Fruit fly (Drosophila melanogaster): Measurements from ENCODE around the gene Mpp6.

The Mpp6 gene

dm6 chr2L:21163311-21163842, 7.3 kb downstream of the Mpp6 start, which contains the start of gene Noc2 (continued):
- TF ChIP-seq dati (GFP tag; IDR thresholded peaks at IDR 0.05), result no peak
- no peak for TF ChIP-seq CG12219 (GFP tag; optimal IDR thresholded peaks at IDR 0.05)
- no peak for TF ChIP-seq Bgb (GFP tag; IDR thresholded peaks at IDR 0.05; ENCODE audit: partially characterized antibody)
- TF ChIP-seq caup (GFP tag; optimal IDR thresholded peaks at IDR 0.05; ENCODE audit: severe bottlenecking), result no peak
- peak; percentile 27 for TF ChIP-seq CG17802 (tag; optimal IDR thresholded peaks at IDR 0.05)
- TF ChIP-seq Aef1 (GFP tag; IDR thresholded peaks at IDR 0.05), result peak; percentile 50
- TF ChIP-seq Kr (GFP tag; optimal IDR thresholded peaks at IDR 0.05), result no peak
- peak; percentile 6 for TF ChIP-seq CG12769 (tag; optimal IDR thresholded peaks at IDR 0.05)
- peak; percentile 53 for TF ChIP-seq CG6765 (GFP tag; optimal IDR thresholded peaks at IDR 0.05)
- no peak for TF ChIP-seq pb (GFP tag; optimal IDR thresholded peaks at IDR 0.05)
- TF ChIP-seq CG13424 (tag; optimal IDR thresholded peaks at IDR 0.05), result peak; percentile 64
- TF ChIP-seq Ets97D (GFP tag; optimal IDR thresholded peaks at IDR 0.05), result peak; percentile 30
- no peak for TF ChIP-seq sqz (GFP tag; optimal IDR thresholded peaks at IDR 0.05)
- TF ChIP-seq CG3726 (GFP tag; IDR thresholded peaks at IDR 0.05), result no peak
- TF ChIP-seq CG31365 (tag; optimal IDR thresholded peaks at IDR 0.05), result no peak
- TF ChIP-seq run (tag; optimal IDR thresholded peaks at IDR 0.05), result no peak
- peak; percentile 37 for TF ChIP-seq Antp (GFP tag; optimal IDR thresholded peaks at IDR 0.05)
- peak; percentile 8 for TF ChIP-seq CG31388 (GFP tag; optimal IDR thresholded peaks at IDR 0.05)
- TF ChIP-seq phol (tag; optimal IDR thresholded peaks at IDR 0.05), result peak; percentile 66
- TF ChIP-seq tin (GFP tag; optimal IDR thresholded peaks at IDR 0.05), result peak; percentile 50
- no peak for TF ChIP-seq ATbp (GFP tag; optimal IDR thresholded peaks at IDR 0.05)
- TF ChIP-seq p53 (GFP tag; optimal IDR thresholded peaks at IDR 0.05), result no peak
- no peak for TF ChIP-seq HLHmδ (GFP tag; optimal IDR thresholded peaks at IDR 0.05)
- TF ChIP-seq CG7987 (GFP tag; optimal IDR thresholded peaks at IDR 0.05), result no peak
- TF ChIP-seq CG12659 (GFP tag; optimal IDR thresholded peaks at IDR 0.05), result no peak
- no peak for TF ChIP-seq sna (GFP tag; IDR thresholded peaks at IDR 0.05; ENCODE audit: partially characterized antibody)
- TF ChIP-seq nom (GFP tag; optimal IDR thresholded peaks at IDR 0.05), result no peak
- peak; percentile 27 for TF ChIP-seq CG15696 (tag; optimal IDR thresholded peaks at IDR 0.05)
- TF ChIP-seq CG1832 (GFP tag; optimal IDR thresholded peaks at IDR 0.05), result no peak
- peak; percentile 41 for TF ChIP-seq CG2116 (GFP tag; optimal IDR thresholded peaks at IDR 0.05)
- TF ChIP-seq gem (tag; optimal IDR thresholded peaks at IDR 0.05), result peak; percentile 65
- TF ChIP-seq Fer2 (tag; optimal IDR thresholded peaks at IDR 0.05), result no peak
- TF ChIP-seq psq (GFP tag; optimal IDR thresholded peaks at IDR 0.05), result no peak
- TF ChIP-seq nerfin-2 (GFP tag; IDR thresholded peaks at IDR 0.05; ENCODE audit: partially characterized antibody), result no peak
- no peak for TF ChIP-seq Myb (GFP tag; optimal IDR thresholded peaks at IDR 0.05)
- peak; percentile 31 for TF ChIP-seq pho (GFP tag; optimal IDR thresholded peaks at IDR 0.05)
- TF ChIP-seq BtbVII (GFP tag; optimal IDR thresholded peaks at IDR 0.05), result no peak
- TF ChIP-seq trem (tag; optimal IDR thresholded peaks at IDR 0.05), result peak; percentile 92
- TF ChIP-seq D19B (GFP tag; optimal IDR thresholded peaks at IDR 0.05), result no peak
- TF ChIP-seq CG9797 (GFP tag; optimal IDR thresholded peaks at IDR 0.05), result no peak
- no peak for TF ChIP-seq Atf-2 (GFP tag; optimal IDR thresholded peaks at IDR 0.05)
- TF ChIP-seq CTCF (GFP tag; optimal IDR thresholded peaks at IDR 0.05), result no peak
- no peak for TF ChIP-seq CG8359 (GFP tag; optimal IDR thresholded peaks at IDR 0.05; ENCODE audit: borderline replicate concordance)
- TF ChIP-seq gt (GFP tag; IDR thresholded peaks at IDR 0.05), result 0 out of 2 replicates have a peak, but pooled peaks have one; percentile 22
- TF ChIP-seq bowl (GFP tag; IDR thresholded peaks at IDR 0.05), result no peak
- no peak for TF ChIP-seq CG2889 (GFP tag; IDR thresholded peaks at IDR 0.05)
- no peak for TF ChIP-seq Hr78 (GFP tag; optimal IDR thresholded peaks at IDR 0.05)
- TF ChIP-seq TFAM (GFP tag; optimal IDR thresholded peaks at IDR 0.05), result no peak
- peak; percentile 61 for TF ChIP-seq nmo (GFP tag; optimal IDR thresholded peaks at IDR 0.05)
- TF ChIP-seq Mes4 (GFP tag; optimal IDR thresholded peaks at IDR 0.05), result no peak
